Worm (Caenorhabditis elegans): ENCODE results near the gene pygo-1.
A peak's percentile ranks its signal among the peaks of the same experiment; 100 is the strongest.
"Not testable (repeated sequence)": the region's sequence is repeated elsewhere in the genome, so short reads cannot be mapped to it uniquely, and the experiment has no call there.

Gene pygo-1

ce11 chrIV:5064961-5065360 lies 18.1 kb upstream of the pygo-1 start, which contains the start of gene msp-53:
Gene msp-53, minus strand, starts transcription at chrIV:5065061.
- not testable (repeated sequence) for TF ChIP-seq ceh-45 (GFP tag; IDR thresholded peaks at IDR 0.05); npax-4 (tag; optimal IDR thresholded peaks at IDR 0.05); K02D7.2 (tag; optimal IDR thresholded peaks at IDR 0.05)

ce11 chrIV:5066887-5067286 lies 16.2 kb upstream of the pygo-1 start, which contains the start of gene ttbk-2.2:
Gene ttbk-2.2, minus strand, starts transcription at chrIV:5066987.
- not testable (repeated sequence) for TF ChIP-seq ceh-18, lim-6, ets-4 (tag; optimal IDR thresholded peaks at IDR 0.05)

- not testable (repeated sequence) for TF ChIP-seq nfya-1 (tag; optimal IDR thresholded peaks at IDR 0.05); ets-4 (tag; optimal IDR thresholded peaks at IDR 0.05); ceh-19 (GFP tag; optimal IDR thresholded peaks at IDR 0.05)
Measured at ce11 chrIV:5068541-5068940, 14.6 kb upstream of the pygo-1 start, which contains the start of the genes R13H9.6 and rmd-6. Gene R13H9.6, minus strand, starts transcription at chrIV:5068641. Gene rmd-6, plus strand, starts transcription at chrIV:5068845.

- TF ChIP-seq ztf-16 (tag; optimal IDR thresholded peaks at IDR 0.05); ama-1 (optimal IDR thresholded peaks at IDR 0.05); pros-1 (tag; optimal IDR thresholded peaks at IDR 0.05): not testable (repeated sequence)
Measured at ce11 chrIV:5070593-5070992, 12.5 kb upstream of the pygo-1 start, which contains the start of gene C02B10.6. Gene C02B10.6, plus strand, starts transcription at chrIV:5070893.

ce11 chrIV:5073836-5074235 lies 9.3 kb upstream of the pygo-1 start:
- no peak for TF ChIP-seq K09A11.1 (tag; optimal IDR thresholded peaks at IDR 0.05; ENCODE audit: insufficient read depth)
- no peak for TF ChIP-seq dve-1 (tag; optimal IDR thresholded peaks at IDR 0.05)
- no peak for TF ChIP-seq ceh-19 (GFP tag; optimal IDR thresholded peaks at IDR 0.05)
- no peak for TF ChIP-seq ceh-2 (tag; optimal IDR thresholded peaks at IDR 0.05)
- no peak for TF ChIP-seq ceh-24 (tag; optimal IDR thresholded peaks at IDR 0.05)
- no peak for TF ChIP-seq C08G9.2 (tag; optimal IDR thresholded peaks at IDR 0.05)
- no peak for TF ChIP-seq fax-1 (tag; optimal IDR thresholded peaks at IDR 0.05)
- TF ChIP-seq nhr-232 (tag; optimal IDR thresholded peaks at IDR 0.05), result no peak
- TF ChIP-seq pros-1 (tag; optimal IDR thresholded peaks at IDR 0.05), result no peak

- TF ChIP-seq ceh-6 (GFP tag; optimal IDR thresholded peaks at IDR 0.05) (no peak), unc-55 (GFP tag; optimal IDR thresholded peaks at IDR 0.05) (peak; percentile 71), rnt-1 (tag; optimal IDR thresholded peaks at IDR 0.05) (no peak), dmd-4 (tag; optimal IDR thresholded peaks at IDR 0.05; ENCODE audit: borderline replicate concordance) (no peak), lin-11 (tag; optimal IDR thresholded peaks at IDR 0.05) (no peak), ceh-2 (tag; optimal IDR thresholded peaks at IDR 0.05) (no peak), ceh-31 (tag; optimal IDR thresholded peaks at IDR 0.05) (peak; percentile 11), che-1 (tag; optimal IDR thresholded peaks at IDR 0.05) (no peak), pha-4 (tag; optimal IDR thresholded peaks at IDR 0.05) (no peak), madf-2 (tag; optimal IDR thresholded peaks at IDR 0.05) (no peak), ref-2 (tag; optimal IDR thresholded peaks at IDR 0.05) (no peak), ceh-19 (GFP tag; optimal IDR thresholded peaks at IDR 0.05) (no peak), pros-1 (tag; optimal IDR thresholded peaks at IDR 0.05) (no peak), nfya-1 (tag; optimal IDR thresholded peaks at IDR 0.05) (peak; percentile 6), mec-3 (tag; optimal IDR thresholded peaks at IDR 0.05; ENCODE audit: borderline replicate concordance) (no peak), syd-9 (tag; optimal IDR thresholded peaks at IDR 0.05) (no peak)
Measured at ce11 chrIV:5076607-5077006, 6.5 kb upstream of the pygo-1 start.

- peak; percentile 18 for TF ChIP-seq unc-55 (GFP tag; optimal IDR thresholded peaks at IDR 0.05)
- peak; percentile 26 for TF ChIP-seq tbx-2 (tag; optimal IDR thresholded peaks at IDR 0.05)
- no peak for TF ChIP-seq dve-1 (tag; optimal IDR thresholded peaks at IDR 0.05)
- TF ChIP-seq hlh-6 (tag; optimal IDR thresholded peaks at IDR 0.05), result no peak
- peak; percentile 74 for TF ChIP-seq nfya-1 (tag; optimal IDR thresholded peaks at IDR 0.05)
- peak; percentile 61 for TF ChIP-seq ref-2 (tag; optimal IDR thresholded peaks at IDR 0.05)
- peak; percentile 16 for TF ChIP-seq Y22D7AL.16 (tag; optimal IDR thresholded peaks at IDR 0.05)
- peak; percentile 18 for TF ChIP-seq ceh-31 (tag; optimal IDR thresholded peaks at IDR 0.05)
Measured at ce11 chrIV:5077918-5078317, 5.2 kb upstream of the pygo-1 start.

All from whole organism, late embryonic.